Fruit fly (Drosophila melanogaster) whole organism, embryonic: Measurements from ENCODE around the gene CG4962.

Experiments
- Abd-B ChIP-seq: fragments of 200-800 bp; sonication (Bioruptor generic); optimal IDR thresholded peaks from 2 replicates; lab custom pipeline; 2018; ENCODE audit warnings: missing biosample characterization, mild to moderate bottlenecking, missing genetic modification characterization, moderate library complexity
- Awh ChIP-seq: fragments of 200-800 bp; sonication (Bioruptor generic); IDR thresholded peaks from 2 replicates; pipeline ENCODE4, ENCODE4 v1.3.6; 2022; ENCODE audit warnings: missing biosample characterization, missing genetic modification characterization
- Bgb ChIP-seq: fragments of 200-800 bp; sonication (Bioruptor generic); IDR thresholded peaks from 2 replicates; pipeline ENCODE4 v1.3.6; 2022; ENCODE audit warnings: missing biosample characterization, missing genetic modification characterization; ENCODE audit not compliant: partially characterized antibody
- CG10565 ChIP-seq: fragments of 200-800 bp; sonication (Bioruptor generic); optimal IDR thresholded peaks from 3 replicates; lab custom pipeline; 2016; ENCODE audit warnings: missing biosample characterization, mild to moderate bottlenecking, missing genetic modification characterization
- CG14441 ChIP-seq: fragments of 200-800 bp; sonication (Bioruptor generic); IDR thresholded peaks from 2 replicates; pipeline ENCODE4 v1.3.6; 2022; ENCODE audit warnings: missing biosample characterization, missing genetic modification characterization
- CG15479 ChIP-seq: fragments of 200-800 bp; sonication (Bioruptor generic); optimal IDR thresholded peaks from 3 replicates; lab custom pipeline; 2019; ENCODE audit warnings: missing biosample characterization, mild to moderate bottlenecking, missing genetic modification characterization, moderate library complexity
- CG17802 ChIP-seq: fragments of 200-800 bp; sonication (Bioruptor generic); optimal IDR thresholded peaks from 2 replicates; lab custom pipeline; 2018; ENCODE audit warnings: missing biosample characterization, mild to moderate bottlenecking, missing genetic modification characterization, moderate library complexity
- CG1792 ChIP-seq: fragments of 200-800 bp; sonication (Bioruptor generic); optimal IDR thresholded peaks from 2 replicates; lab custom pipeline; 2016; ENCODE audit warnings: missing biosample characterization, missing genetic modification characterization
- CG31388 ChIP-seq: fragments of 200-800 bp; sonication (Bioruptor generic); optimal IDR thresholded peaks from 2 replicates; lab custom pipeline; 2016; ENCODE audit warnings: missing biosample characterization, missing genetic modification characterization
- CG33213 ChIP-seq: fragments of 200-800 bp; sonication (Bioruptor generic); optimal IDR thresholded peaks from 3 replicates; lab custom pipeline; 2016; ENCODE audit warnings: missing biosample characterization, missing genetic modification characterization
- CG34422 ChIP-seq: fragments of 200-800 bp; sonication (Bioruptor generic); IDR thresholded peaks from 3 replicates; pipeline ENCODE4 v1.3.6; 2022; ENCODE audit warnings: missing biosample characterization, missing genetic modification characterization
- CG4282 ChIP-seq: fragments of 200-800 bp; sonication (Bioruptor generic); optimal IDR thresholded peaks from 2 replicates; lab custom pipeline; 2016; ENCODE audit warnings: missing biosample characterization, missing genetic modification characterization
- CG4404 ChIP-seq: fragments of 200-800 bp; sonication (Bioruptor generic); IDR thresholded peaks from 2 replicates; pipeline ENCODE4 v1.3.6; 2022; ENCODE audit warnings: missing biosample characterization, missing genetic modification characterization
- CG6272 ChIP-seq: fragments of 200-800 bp; sonication (Bioruptor generic); IDR thresholded peaks from 2 replicates; pipeline ENCODE4 v1.3.6; 2022; ENCODE audit warnings: missing biosample characterization, missing genetic modification characterization
- CG6654 ChIP-seq: fragments of 200-800 bp; sonication (Bioruptor generic); optimal IDR thresholded peaks from 2 replicates; lab custom pipeline; 2017; ENCODE audit warnings: missing biosample characterization, mild to moderate bottlenecking, missing genetic modification characterization
- CG7786 ChIP-seq: fragments of 200-800 bp; sonication (Bioruptor generic); optimal IDR thresholded peaks from 2 replicates; lab custom pipeline; 2016; ENCODE audit warnings: missing biosample characterization, missing genetic modification characterization
- CHES-1-like ChIP-seq: fragments of 200-800 bp; sonication (Bioruptor generic); optimal IDR thresholded peaks from 2 replicates; lab custom pipeline; 2016; ENCODE audit warnings: missing biosample characterization, missing genetic modification characterization
- Deaf1 ChIP-seq: fragments of 200-800 bp; optimal IDR thresholded peaks from 3 replicates; lab custom pipeline; 2019; ENCODE audit warnings: missing biosample characterization, mild to moderate bottlenecking, missing genetic modification characterization, moderate library complexity
- Dfd ChIP-seq, 2 experiments: fragments of >200 bp; optimal IDR thresholded peaks; 2 replicates each; lab custom pipeline; 2017; ENCODE audit warnings: missing biosample characterization in 2 of 2, missing genetic modification characterization in 2 of 2
- H15 ChIP-seq: fragments of 200-800 bp; sonication (Bioruptor generic); IDR thresholded peaks from 3 replicates; pipeline ENCODE4 v1.3.6; 2022; ENCODE audit warnings: missing biosample characterization, missing genetic modification characterization
- Hmr ChIP-seq: fragments of 200-800 bp; sonication (Bioruptor generic); optimal IDR thresholded peaks from 3 replicates; lab custom pipeline; 2017; ENCODE audit warnings: mild to moderate bottlenecking, missing biosample characterization, missing genetic modification reagents, missing genetic modification characterization
- Hr78 ChIP-seq, 2 experiments: fragments of 200-800 bp in 1 of 2; fragments of >200 bp in 1 of 2; sonication (Bioruptor generic) in 1 of 2; optimal IDR thresholded peaks; 2 replicates each; lab custom pipeline; 2017 to 2019; ENCODE audit warnings: missing biosample characterization in 2 of 2, missing genetic modification characterization in 2 of 2, mild to moderate bottlenecking in 1 of 2, moderate library complexity in 1 of 2
- Kr ChIP-seq: fragments of 200-800 bp; sonication (Bioruptor generic); optimal IDR thresholded peaks from 2 replicates; lab custom pipeline; 2017; ENCODE audit warnings: missing biosample characterization, mild to moderate bottlenecking, missing genetic modification characterization
- chinmo ChIP-seq: fragments of 200-800 bp; sonication (Bioruptor generic); IDR thresholded peaks from 4 replicates; pipeline ENCODE4 v1.3.6; 2022; ENCODE audit warnings: missing biosample characterization, missing genetic modification characterization; ENCODE audit not compliant: partially characterized antibody
- emc ChIP-seq: fragments of 200-800 bp; sonication (Bioruptor generic); optimal IDR thresholded peaks from 2 replicates; lab custom pipeline; 2016; ENCODE audit warnings: missing biosample characterization, missing genetic modification characterization
- lov ChIP-seq, 2 experiments: fragments of 200-800 bp in 1 of 2; fragments of >200 bp in 1 of 2; sonication (Bioruptor generic) in 1 of 2; IDR thresholded peaks in 1 of 2; optimal IDR thresholded peaks in 1 of 2; 2 replicates in 1 of 2; 3 replicates in 1 of 2; pipeline versions ENCODE4 v1.3.6 to Lab custom; 2017 to 2022; ENCODE audit warnings: missing biosample characterization in 1 of 2, missing genetic modification characterization in 1 of 2
- pum ChIP-seq: fragments of 200-800 bp; sonication (Bioruptor generic); optimal IDR thresholded peaks from 2 replicates; lab custom pipeline; 2016; ENCODE audit warnings: missing biosample characterization, missing genetic modification characterization
- ranshi ChIP-seq: fragments of 200-800 bp; sonication (Bioruptor generic); IDR thresholded peaks from 2 replicates; pipeline ENCODE4 v1.3.6; 2022; ENCODE audit warnings: missing biosample characterization, missing genetic modification characterization
- rib ChIP-seq: fragments of 200-800 bp; sonication (Bioruptor generic); IDR thresholded peaks from 2 replicates; pipeline ENCODE4 v1.3.6; 2022; ENCODE audit warnings: missing biosample characterization, missing genetic modification characterization
- slbo ChIP-seq: fragments of 200-800 bp; sonication (Bioruptor generic); IDR thresholded peaks from 2 replicates; pipeline ENCODE4 v1.3.6; 2022; ENCODE audit warnings: missing biosample characterization, missing genetic modification characterization
- sna ChIP-seq: fragments of 200-800 bp; sonication (Bioruptor generic); IDR thresholded peaks from 2 replicates; pipeline ENCODE4 v1.3.6; 2022; ENCODE audit warnings: missing biosample characterization, missing genetic modification characterization; ENCODE audit not compliant: partially characterized antibody
- unc-4 ChIP-seq: fragments of 200-800 bp; sonication (Bioruptor generic); IDR thresholded peaks from 2 replicates; pipeline ENCODE4 v1.3.6; 2022; ENCODE audit warnings: missing biosample characterization, missing genetic modification characterization; ENCODE audit not compliant: partially characterized antibody
- usp ChIP-seq: fragments of >200 bp; optimal IDR thresholded peaks from 2 replicates; lab custom pipeline; 2017; ENCODE audit warnings: missing biosample characterization, missing genetic modification characterization

CG4962 gene

DNA sequence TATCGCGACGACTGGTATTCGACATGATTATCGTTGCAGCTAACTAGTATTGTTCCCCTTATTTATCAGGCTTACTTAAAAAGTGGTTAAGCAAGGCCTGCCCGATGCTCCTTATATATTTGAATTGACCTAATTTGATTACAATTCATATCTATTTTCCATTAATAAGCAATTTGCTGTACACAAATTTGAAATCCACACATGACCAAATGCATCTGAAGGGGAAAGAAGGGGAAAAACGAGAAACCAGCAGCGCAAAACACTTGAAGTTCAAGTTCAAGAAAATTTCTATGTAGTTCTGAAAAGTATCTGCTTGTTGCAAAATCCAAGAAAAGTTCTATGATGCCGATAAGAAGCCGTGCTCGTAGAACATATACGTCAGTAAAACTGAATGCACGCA lies 31.3 kb upstream of the CG4962 start, which contains the start of the genes CG13040 and CG13039:
Gene CG13040 (minus strand): TSS at position 101 of the 400 bp plus-strand sequence.
Gene CG13039 (minus strand): TSS at position 106 of the 400 bp plus-strand sequence.
- no peak for TF ChIP-seq CG1792
- TF ChIP-seq CG4282 (GFP tag; lab: Kevin White, UChicago), result no peak
- TF ChIP-seq unc-4, result no peak

DNA sequence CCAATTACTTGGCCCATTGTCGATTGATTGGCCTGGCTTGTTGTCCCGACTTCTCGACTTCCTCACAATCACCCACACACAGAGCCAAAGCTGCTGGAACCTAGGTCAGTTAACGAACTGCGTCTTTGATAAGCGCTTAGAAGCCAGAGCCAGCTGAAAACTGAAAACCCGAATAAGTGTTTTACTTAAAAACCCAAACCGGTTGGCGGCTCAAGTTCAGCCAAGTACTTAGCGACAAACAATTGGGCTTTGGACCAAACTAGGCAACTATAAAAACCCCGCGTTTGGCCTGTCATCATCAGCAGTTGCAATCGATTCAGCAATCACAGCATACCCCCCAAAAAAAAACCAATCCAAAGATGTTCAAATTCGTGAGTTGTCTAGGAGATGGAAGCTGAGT lies 28.0 kb upstream of the CG4962 start, which contains the start of gene CG13059:
Gene CG13059 (plus strand): TSS at position 301 of the 400 bp plus-strand sequence.
- TF ChIP-seq H15 (GFP tag; lab: Robert Waterston, UW), result no peak
- TF ChIP-seq CG15479 (GFP tag; lab: Kevin White, UChicago), result no peak
- TF ChIP-seq rib (GFP tag; lab: Robert Waterston, UW), result no peak
- no peak for TF ChIP-seq CG14441
- TF ChIP-seq CG6654 (GFP tag; lab: Kevin White, UChicago), result no peak
- no peak for TF ChIP-seq Hr78 (GFP tag; optimal IDR thresholded peaks at IDR 0.05; lab: Kevin White, UChicago)
- no peak for TF ChIP-seq CG17802 (tag; lab: Kevin White, UChicago)
- no peak for TF ChIP-seq Awh (GFP tag; lab: Robert Waterston, UW)
- TF ChIP-seq ranshi (GFP tag; lab: Robert Waterston, UW), result no peak
- TF ChIP-seq Abd-B (GFP tag; lab: Kevin White, UChicago), result no peak

DNA sequence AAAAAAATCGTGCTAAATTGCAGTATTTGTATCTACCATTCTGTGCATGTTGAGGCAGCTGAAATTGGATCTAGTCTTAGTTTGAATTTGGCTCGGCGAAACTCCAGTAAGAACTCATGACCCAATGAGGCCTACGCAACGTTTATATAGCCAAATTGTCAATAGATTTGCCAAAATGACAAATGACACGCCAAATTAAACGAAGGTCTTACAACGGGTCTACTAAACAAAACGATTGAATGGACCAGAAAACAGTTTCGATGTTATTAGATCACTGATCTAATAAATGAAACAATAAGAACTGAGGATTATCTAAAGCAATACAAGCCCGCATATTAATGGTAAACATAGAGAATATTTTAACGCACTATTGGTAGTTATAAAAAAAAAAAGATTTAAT lies 25.8 kb upstream of the CG4962 start, which contains the start of gene CG42718:
Gene CG42718 (minus strand): TSS at position 101 of the 400 bp plus-strand sequence.
- TF ChIP-seq CG33213 (GFP tag; lab: Kevin White, UChicago) (no peak), sna (no peak), CHES-1-like (no peak)

DNA sequence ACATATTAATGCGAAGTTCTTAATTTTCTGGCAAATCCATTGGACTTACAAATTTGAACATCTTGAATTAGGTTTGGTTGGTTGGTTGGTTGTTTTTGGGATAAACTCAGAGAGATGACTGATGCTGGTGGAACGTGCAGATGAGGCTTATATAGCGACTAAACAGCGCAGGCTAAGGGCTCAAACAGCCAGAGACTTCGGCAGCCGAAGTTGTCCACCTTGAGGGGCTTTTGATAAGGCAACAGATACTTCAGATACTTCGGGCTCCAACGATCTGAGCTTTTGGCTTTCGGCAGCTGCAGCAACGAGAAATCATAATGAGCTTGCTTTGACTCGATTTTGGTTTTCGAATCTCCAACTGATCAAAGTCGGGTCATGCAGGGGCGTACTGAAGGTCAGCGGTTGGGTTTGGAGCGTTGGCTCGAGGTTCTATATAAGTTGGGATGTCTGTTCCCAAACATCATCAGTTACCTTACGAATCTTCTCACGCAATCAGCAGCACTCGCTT lies 24.1 kb upstream of the CG4962 start, which contains the start of the genes CG13041 and CG13060:
Gene CG13041 (minus strand): TSS at position 128 of the 508 bp plus-strand sequence.
Gene CG13060 (plus strand): TSS at position 458 of the 508 bp plus-strand sequence.
- TF ChIP-seq Deaf1 (tag; lab: Kevin White, UChicago) (peak; percentile 68), CG31388 (GFP tag; lab: Kevin White, UChicago) (no peak), chinmo (GFP tag; lab: Robert Waterston, UW) (0 out of 4 replicates have a peak, but pooled peaks have one; percentile 61)

DNA sequence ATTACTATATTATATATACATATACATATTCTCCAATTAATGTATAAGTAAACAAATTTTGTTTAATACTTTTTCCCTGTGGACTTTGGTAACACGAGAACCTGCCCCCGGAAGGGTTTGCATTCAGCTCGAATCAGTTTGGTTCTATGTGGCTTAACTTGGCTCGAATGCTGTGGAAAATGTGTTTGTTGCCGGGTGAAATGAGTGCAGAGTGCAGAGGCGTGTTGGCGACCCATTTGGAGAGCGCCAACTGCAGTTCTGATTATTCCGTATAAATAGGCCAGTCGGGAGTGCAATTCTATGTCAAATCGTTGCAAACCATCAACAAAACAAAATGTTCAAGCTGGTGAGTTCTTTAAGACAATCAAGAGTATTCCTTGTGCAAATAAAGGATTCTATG lies 22.4 kb upstream of the CG4962 start, which contains the start of gene Nplp3:
Gene Nplp3 (plus strand): TSS at position 301 of the 400 bp plus-strand sequence.
- no peak for TF ChIP-seq CG7786 (GFP tag; lab: Kevin White, UChicago)
- TF ChIP-seq Dfd (GFP tag; optimal IDR thresholded peaks at IDR 0.05; lab: Kevin White, UChicago), result no peak
- no peak for TF ChIP-seq CG4404
- no peak for TF ChIP-seq CG34422 (GFP tag; lab: Robert Waterston, UW)
- TF ChIP-seq emc (GFP tag; lab: Kevin White, UChicago), result no peak
- TF ChIP-seq usp (GFP tag; lab: Kevin White, UChicago), result no peak
- no peak for TF ChIP-seq Bgb (GFP tag; lab: Robert Waterston, UW)
- no peak for TF ChIP-seq CG10565 (GFP tag; lab: Kevin White, UChicago)
- no peak for TF ChIP-seq pum (GFP tag; lab: Kevin White, UChicago)

DNA sequence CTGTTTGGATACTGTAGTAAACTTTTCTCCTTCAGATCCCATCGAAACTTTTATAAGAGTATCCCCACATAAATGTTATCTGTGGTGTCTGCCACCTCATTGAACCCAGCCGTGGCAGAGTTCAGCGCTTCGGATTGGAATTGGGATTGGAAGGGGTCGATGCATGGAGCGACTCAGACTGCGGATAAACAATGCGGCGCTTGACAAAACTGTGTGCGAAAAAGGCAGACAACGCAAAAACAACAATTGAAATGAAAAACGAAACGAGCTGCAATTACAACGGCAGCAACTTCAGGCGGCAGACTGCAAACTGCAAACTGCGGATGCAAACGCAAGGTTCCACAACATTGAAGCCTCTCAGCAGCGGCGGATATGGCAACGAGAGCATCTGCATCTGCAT lies 18.6 kb upstream of the CG4962 start, which contains the start of gene CG13062:
Gene CG13062 (plus strand): TSS at position 301 of the 400 bp plus-strand sequence.
- TF ChIP-seq CG6272 (GFP tag; lab: Robert Waterston, UW) (no peak), Hmr (GFP tag; lab: Kevin White, UChicago) (no peak), CG31388 (GFP tag; lab: Kevin White, UChicago) (no peak), slbo (GFP tag; lab: Robert Waterston, UW) (no peak), Kr (no peak), lov (optimal IDR thresholded peaks at IDR 0.05; lab: Kevin White, UChicago) (no peak), lov (GFP tag; IDR thresholded peaks at IDR 0.05; lab: Robert Waterston, UW) (0 out of 3 replicates have a peak, but pooled peaks have one; percentile 22)
